Fruit fly (Drosophila melanogaster): ENCODE results near the gene CG33687.

- TF ChIP-seq jim (GFP tag; optimal IDR thresholded peaks at IDR 0.05) (no peak), Myc (optimal IDR thresholded peaks at IDR 0.05) (no peak), Vsx2 (GFP tag; optimal IDR thresholded peaks at IDR 0.05; ENCODE audit: partially characterized antibody) (no peak), pan (optimal IDR thresholded peaks at IDR 0.05) (no peak), woc (GFP tag; optimal IDR thresholded peaks at IDR 0.05) (no peak), N (GFP tag; optimal IDR thresholded peaks at IDR 0.05) (no peak), lola (GFP tag; optimal IDR thresholded peaks at IDR 0.05) (no peak), tai (GFP tag; optimal IDR thresholded peaks at IDR 0.05) (no peak)
Measured at dm6 chr3L:16170006-16170405, 27.7 kb upstream of the CG33687 start, which contains the start of gene CG33796.
